Fruit fly (Drosophila melanogaster) whole organism, pupa: ENCODE data around the gene Jwa.

Experiments used
- CG12605 ChIP-seq: fragments of 200-800 bp; sonication (Bioruptor generic); IDR thresholded peaks from 2 replicates; pipeline ENCODE4 v1.3.6; 2022; ENCODE audit warnings: missing biosample characterization, missing genetic modification characterization
- CG34367 ChIP-seq: fragments of 200-800 bp; sonication (Bioruptor generic); optimal IDR thresholded peaks from 2 replicates; lab custom pipeline; 2018; ENCODE audit warnings: missing biosample characterization, mild to moderate bottlenecking, missing genetic modification characterization
- CG9948 ChIP-seq: fragments of 200-800 bp; sonication (Bioruptor generic); optimal IDR thresholded peaks from 2 replicates; lab custom pipeline; 2018; ENCODE audit warnings: missing biosample characterization, mild to moderate bottlenecking, missing genetic modification characterization, moderate library complexity
- EcR ChIP-seq: fragments of 200-800 bp; sonication (Bioruptor generic); optimal IDR thresholded peaks from 3 replicates; lab custom pipeline; 2019; ENCODE audit warnings: missing biosample characterization, missing genetic modification characterization, mild to moderate bottlenecking, moderate library complexity, missing genetic modification reagents

DNA sequence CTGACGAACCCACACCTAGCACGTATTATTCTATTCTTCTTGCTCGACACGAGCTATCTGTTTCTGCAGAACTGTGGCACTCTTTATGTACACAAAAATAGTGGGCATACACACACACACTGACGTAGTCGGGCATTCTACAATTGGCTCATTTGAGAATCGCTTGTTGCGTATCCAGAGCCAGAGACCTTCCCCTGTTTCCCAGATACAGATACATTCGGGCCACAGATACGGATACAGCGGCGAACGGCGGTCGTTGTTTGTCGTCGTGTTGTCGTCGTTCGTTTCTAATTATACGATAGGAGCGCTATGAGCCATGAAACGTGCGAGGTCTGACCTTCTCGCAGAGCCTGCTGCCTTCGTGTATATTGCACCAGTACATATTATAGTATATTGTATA lies 31.7 kb upstream of the Jwa start:
- TF ChIP-seq CG9948 (tag; lab: Kevin White, UChicago) (no peak), CG34367 (tag; lab: Kevin White, UChicago) (no peak), CG12605 (GFP tag; lab: Robert Waterston, UW) (no peak), EcR (GFP tag; lab: Kevin White, UChicago) (no peak)
